Worm (Caenorhabditis elegans) whole organism, L4 larva: ENCODE measurements around the gene igcm-4.
A peak's percentile ranks its signal among the peaks of the same experiment; 100 is the strongest.

Experiments used
- D1046.2 ChIP-seq: fragments of 200-800 bp; sonication (Bioruptor generic); IDR thresholded peaks from 2 replicates; pipeline ENCODE4 v1.3.6; 2022; ENCODE audit warnings: missing genetic modification characterization, missing compliant biosample characterization
- F37D6.2 ChIP-seq: sonication (generic microtip); optimal IDR thresholded peaks from 2 replicates; lab custom pipeline; 2016; ENCODE audit warnings: mild to moderate bottlenecking, missing genetic modification characterization, missing compliant biosample characterization
- F49E8.2 ChIP-seq: sonication (generic microtip); optimal IDR thresholded peaks from 2 replicates; lab custom pipeline; 2016; ENCODE audit warnings: missing compliant biosample characterization, mild to moderate bottlenecking, missing genetic modification characterization, borderline replicate concordance
- Y105C5A.15 ChIP-seq: fragments of 200-800 bp; sonication (Bioruptor generic); IDR thresholded peaks from 2 replicates; pipeline ENCODE4 v1.3.6; 2022; ENCODE audit warnings: missing genetic modification characterization, missing compliant biosample characterization
- Y5F2A.4 ChIP-seq: fragments of 200-800 bp; sonication (Bioruptor generic); optimal IDR thresholded peaks from 2 replicates; lab custom pipeline; 2018; ENCODE audit warnings: mild to moderate bottlenecking, missing genetic modification characterization, missing compliant biosample characterization
- ZK337.2 ChIP-seq: fragments of 200-800 bp; sonication (Bioruptor generic); IDR thresholded peaks from 2 replicates; pipeline ENCODE4 v1.3.6; 2022; ENCODE audit warnings: missing genetic modification reagents, missing genetic modification characterization, missing compliant biosample characterization
- ZK546.5 ChIP-seq, 2 experiments: sonication (generic microtip); optimal IDR thresholded peaks; 2 replicates each; lab custom pipeline; 2017; ENCODE audit warnings: missing biosample characterization in 2 of 2, missing genetic modification characterization in 2 of 2
- aly-2 ChIP-seq: sonication (generic microtip); optimal IDR thresholded peaks from 2 replicates; lab custom pipeline; 2018; ENCODE audit warnings: missing biosample characterization, missing genetic modification characterization
- arid-1 ChIP-seq: fragments of 200-800 bp; sonication (Bioruptor generic); conservative IDR thresholded peaks from 2 replicates; pipeline ENCODE4 v1.3.6; 2022; ENCODE audit warnings: missing genetic modification reagents, missing genetic modification characterization, missing compliant biosample characterization
- attf-4 ChIP-seq: sonication (generic microtip); optimal IDR thresholded peaks from 3 replicates; lab custom pipeline; 2017; ENCODE audit warnings: missing biosample characterization, missing genetic modification characterization
- ceh-28 ChIP-seq: fragments of 150-350 bp; optimal IDR thresholded peaks from 2 replicates; lab custom pipeline; 2014; ENCODE audit warnings: missing biosample characterization, missing genetic modification reagents, missing genetic modification characterization
- ceh-44 ChIP-seq: fragments of 200-800 bp; sonication (Bioruptor generic); IDR thresholded peaks from 2 replicates; pipeline ENCODE4 v1.3.6; 2022; ENCODE audit warnings: missing genetic modification reagents, missing genetic modification characterization, missing compliant biosample characterization
- ceh-62 ChIP-seq: sonication (generic microtip); optimal IDR thresholded peaks from 2 replicates; lab custom pipeline; 2017; ENCODE audit warnings: missing biosample characterization, missing genetic modification characterization
- ceh-82 ChIP-seq: sonication (generic microtip); optimal IDR thresholded peaks from 2 replicates; lab custom pipeline; 2017; ENCODE audit warnings: missing biosample characterization, missing genetic modification characterization
- cey-2 ChIP-seq: sonication (generic microtip); optimal IDR thresholded peaks from 3 replicates; lab custom pipeline; 2017; ENCODE audit warnings: missing genetic modification characterization, mild to moderate bottlenecking, missing compliant biosample characterization, antibody characterized with exemption, borderline replicate concordance; ENCODE audit not compliant: insufficient read depth
- daf-16 ChIP-seq, 3 experiments: sonication (generic microtip); optimal IDR thresholded peaks; 2 replicates each; lab custom pipeline; 2016 to 2017; ENCODE audit warnings: missing genetic modification characterization in 3 of 3, missing genetic modification reagents in 3 of 3, mild to moderate bottlenecking in 2 of 3, missing compliant biosample characterization in 2 of 3, missing biosample characterization in 1 of 3, moderate library complexity in 1 of 3
- dmd-8 ChIP-seq: fragments of 200-800 bp; sonication (Bioruptor generic); IDR thresholded peaks from 2 replicates; pipeline ENCODE4 v1.3.6; 2022; ENCODE audit warnings: missing genetic modification characterization, missing compliant biosample characterization
- dve-1 ChIP-seq: sonication (generic microtip); optimal IDR thresholded peaks from 2 replicates; lab custom pipeline; 2017; ENCODE audit warnings: antibody characterized with exemption, mild to moderate bottlenecking, missing genetic modification characterization, missing compliant biosample characterization; ENCODE audit not compliant: insufficient read depth
- egl-27 ChIP-seq: sonication (generic microtip); optimal IDR thresholded peaks from 3 replicates; lab custom pipeline; 2017; ENCODE audit warnings: missing biosample characterization, missing genetic modification reagents, missing genetic modification characterization
- egl-43 ChIP-seq: fragments of 200-800 bp; sonication (Bioruptor generic); IDR thresholded peaks from 2 replicates; pipeline ENCODE4 v1.3.6; 2022; ENCODE audit warnings: missing genetic modification reagents, missing genetic modification characterization, missing compliant biosample characterization
- fkh-10 ChIP-seq: fragments of 150-350 bp; optimal IDR thresholded peaks from 2 replicates; lab custom pipeline; 2014; ENCODE audit warnings: missing biosample characterization, missing genetic modification reagents, missing genetic modification characterization
- gei-8 ChIP-seq: fragments of 200-800 bp; sonication (Bioruptor generic); optimal IDR thresholded peaks from 2 replicates; lab custom pipeline; 2018; ENCODE audit warnings: mild to moderate bottlenecking, missing genetic modification characterization, missing compliant biosample characterization
- hlh-30 ChIP-seq: sonication (generic microtip); optimal IDR thresholded peaks from 2 replicates; lab custom pipeline; 2017; ENCODE audit warnings: antibody characterized with exemption, mild to moderate bottlenecking, missing genetic modification characterization, missing compliant biosample characterization; ENCODE audit not compliant: insufficient read depth
- lim-7 ChIP-seq: fragments of 200-800 bp; sonication (Bioruptor generic); IDR thresholded peaks from 2 replicates; pipeline ENCODE4 v1.3.6; 2022; ENCODE audit warnings: missing genetic modification characterization, missing compliant biosample characterization
- lin-1 ChIP-seq: fragments of 200-800 bp; sonication (Bioruptor generic); IDR thresholded peaks from 2 replicates; pipeline ENCODE4 v1.3.6; 2022; ENCODE audit warnings: missing genetic modification reagents, missing genetic modification characterization, missing compliant biosample characterization
- lin-13 ChIP-seq: fragments of 150-350 bp; optimal IDR thresholded peaks from 2 replicates; lab custom pipeline; 2014; ENCODE audit warnings: missing biosample characterization, missing genetic modification reagents, missing genetic modification characterization
- lin-29 ChIP-seq: fragments of 200-800 bp; sonication (Bioruptor generic); IDR thresholded peaks from 2 replicates; pipeline ENCODE4 v1.3.6; 2022; ENCODE audit warnings: missing genetic modification reagents, missing genetic modification characterization, missing compliant biosample characterization
- lir-3 ChIP-seq: sonication (generic microtip); optimal IDR thresholded peaks from 2 replicates; lab custom pipeline; 2016; ENCODE audit warnings: mild to moderate bottlenecking, missing genetic modification characterization, missing compliant biosample characterization
- madf-9 ChIP-seq: fragments of 200-800 bp; sonication (Bioruptor generic); conservative IDR thresholded peaks from 2 replicates; pipeline ENCODE4 v1.3.6; 2022; ENCODE audit warnings: missing genetic modification reagents, missing genetic modification characterization, missing compliant biosample characterization
- mxl-3 ChIP-seq: fragments of 200-800 bp; sonication (Bioruptor generic); optimal IDR thresholded peaks from 2 replicates; lab custom pipeline; 2018; ENCODE audit warnings: mild to moderate bottlenecking, missing genetic modification characterization, missing compliant biosample characterization
- nhr-10 ChIP-seq: fragments of 150-350 bp; optimal IDR thresholded peaks from 2 replicates; lab custom pipeline; 2014; ENCODE audit warnings: missing biosample characterization, missing genetic modification characterization
- nhr-102 ChIP-seq: sonication (generic microtip); optimal IDR thresholded peaks from 2 replicates; lab custom pipeline; 2016; ENCODE audit warnings: mild to moderate bottlenecking, missing genetic modification characterization, moderate library complexity, missing compliant biosample characterization
- nhr-11 ChIP-seq: fragments of 150-350 bp; optimal IDR thresholded peaks from 2 replicates; lab custom pipeline; 2014; ENCODE audit warnings: missing biosample characterization, missing genetic modification characterization
- nhr-111 ChIP-seq: fragments of 200-800 bp; sonication (Bioruptor generic); optimal IDR thresholded peaks from 2 replicates; lab custom pipeline; 2018; ENCODE audit warnings: mild to moderate bottlenecking, missing genetic modification characterization, missing compliant biosample characterization
- nhr-237 ChIP-seq: sonication (generic microtip); optimal IDR thresholded peaks from 2 replicates; lab custom pipeline; 2017; ENCODE audit warnings: missing biosample characterization, missing genetic modification characterization
- nhr-25 ChIP-seq: sonication (generic microtip); optimal IDR thresholded peaks from 2 replicates; lab custom pipeline; 2017; ENCODE audit warnings: missing genetic modification characterization, mild to moderate bottlenecking, missing compliant biosample characterization, antibody characterized with exemption, moderate library complexity, borderline replicate concordance; ENCODE audit not compliant: insufficient read depth
- nhr-28 ChIP-seq: fragments of 150-350 bp; optimal IDR thresholded peaks from 2 replicates; lab custom pipeline; 2014; ENCODE audit warnings: missing biosample characterization, missing genetic modification characterization
- nhr-41 ChIP-seq: fragments of 200-800 bp; sonication (Bioruptor generic); IDR thresholded peaks from 2 replicates; pipeline ENCODE4 v1.3.6; 2022; ENCODE audit warnings: missing genetic modification reagents, missing genetic modification characterization, missing compliant biosample characterization
- nhr-48 ChIP-seq: sonication (generic microtip); optimal IDR thresholded peaks from 2 replicates; lab custom pipeline; 2016; ENCODE audit warnings: mild to moderate bottlenecking, missing genetic modification characterization, missing compliant biosample characterization
- nhr-76 ChIP-seq: fragments of 150-350 bp; optimal IDR thresholded peaks from 2 replicates; lab custom pipeline; 2014; ENCODE audit warnings: missing biosample characterization, missing genetic modification characterization
- pqm-1 ChIP-seq: sonication (generic microtip); optimal IDR thresholded peaks from 2 replicates; lab custom pipeline; 2017; ENCODE audit warnings: missing biosample characterization, missing genetic modification characterization
- unc-130 ChIP-seq: sonication (generic microtip); optimal IDR thresholded peaks from 2 replicates; lab custom pipeline; 2016; ENCODE audit warnings: missing genetic modification reagents, missing genetic modification characterization, missing compliant biosample characterization
- unc-62 ChIP-seq, 3 experiments: fragments of 150-350 bp in 1 of 3; sonication (generic microtip); optimal IDR thresholded peaks in 2 of 3; peaks in 1 of 3; 1 replicate in 1 of 3; 2 replicates in 2 of 3; lab custom pipeline; 2014 to 2017; ENCODE audit warnings: missing biosample characterization in 3 of 3, missing genetic modification characterization in 3 of 3, missing genetic modification reagents in 3 of 3, missing genotype in 1 of 3
- zag-1 ChIP-seq: fragments of 150-350 bp; optimal IDR thresholded peaks from 2 replicates; lab custom pipeline; 2014; ENCODE audit warnings: missing biosample characterization, missing genetic modification characterization
- ztf-7 ChIP-seq: fragments of 150-350 bp; optimal IDR thresholded peaks from 2 replicates; lab custom pipeline; 2014; ENCODE audit warnings: missing biosample characterization, missing genetic modification characterization

igcm-4 gene

ce11 chrX:2075169-2075568 lies 29.0 kb upstream of the igcm-4 start:
- TF ChIP-seq unc-130, result no peak
- TF ChIP-seq nhr-237 (tag; lab: Kevin White, UChicago), result no peak
- no peak for TF ChIP-seq nhr-76 (tag; lab: Kevin White, UChicago)
- TF ChIP-seq nhr-10 (tag; lab: Kevin White, UChicago), result no peak
- peak in 1 of 2 experiments; percentile 36 for TF ChIP-seq unc-62 (GFP tag; optimal IDR thresholded peaks at IDR 0.05 in 1 of 2; lab: Kevin White, UChicago)
- TF ChIP-seq unc-62 (tag; optimal IDR thresholded peaks at IDR 0.05; lab: Kevin White, UChicago), result no peak
- no peak for TF ChIP-seq lin-13 (GFP tag; lab: Kevin White, UChicago)
- no peak for TF ChIP-seq ceh-62 (tag; lab: Kevin White, UChicago)
- no peak for TF ChIP-seq dve-1 (tag; lab: Kevin White, UChicago)
- TF ChIP-seq hlh-30, result peak; percentile 30
- TF ChIP-seq ZK546.5 (tag; optimal IDR thresholded peaks at IDR 0.05; lab: Kevin White, UChicago), result no peak
- no peak for TF ChIP-seq cey-2 (tag; lab: Kevin White, UChicago)
- TF ChIP-seq egl-27, result no peak

DNA sequence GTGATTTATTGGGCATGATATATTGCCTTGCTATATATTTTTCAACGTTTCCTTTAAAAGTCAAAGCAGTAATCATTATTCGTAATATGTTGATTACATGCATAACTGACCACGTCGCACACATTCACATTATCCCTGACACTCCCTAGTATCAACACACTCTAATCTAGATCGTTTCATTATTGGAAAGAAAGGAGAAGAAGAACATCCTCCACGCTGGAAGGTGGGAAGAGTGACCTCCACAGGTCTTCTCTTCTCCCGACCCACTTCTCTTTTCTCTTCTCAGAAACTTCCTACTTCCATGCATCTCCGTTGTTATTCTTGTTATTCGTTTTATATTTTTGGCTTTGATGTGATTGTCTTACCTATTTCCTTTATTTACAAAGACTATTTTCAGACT lies 27.9 kb upstream of the igcm-4 start, which contains the start of gene txdc-12.2:
Gene txdc-12.2 (plus strand): TSS at position 396 of the 400 bp plus-strand sequence.
- TF ChIP-seq Y105C5A.15 (GFP tag; lab: Robert Waterston, UW) (no peak), ceh-82 (no peak), madf-9 (no peak), F37D6.2 (tag; lab: Kevin White, UChicago) (no peak), aly-2 (tag; lab: Kevin White, UChicago) (no peak), nhr-25 (peak; percentile 27), nhr-28 (peak; percentile 21), lin-29 (GFP tag; lab: Robert Waterston, UW) (no peak), D1046.2 (GFP tag; lab: Robert Waterston, UW) (no peak), unc-62 (GFP tag; optimal IDR thresholded peaks at IDR 0.05 in 1 of 2; lab: Kevin White, UChicago) (peak in 1 of 2 experiments; percentile 90), unc-62 (tag; optimal IDR thresholded peaks at IDR 0.05; lab: Kevin White, UChicago) (no peak), dmd-8 (GFP tag; lab: Robert Waterston, UW) (no peak), hlh-30 (peak; percentile 10), F49E8.2 (no peak), ZK546.5 (tag; optimal IDR thresholded peaks at IDR 0.05; lab: Kevin White, UChicago) (no peak), ZK337.2 (no peak), ceh-44 (no peak), ztf-7 (tag; lab: Kevin White, UChicago) (no peak), zag-1 (tag; lab: Kevin White, UChicago) (no peak), mxl-3 (GFP tag; lab: Kevin White, UChicago) (peak; percentile 37), lin-1 (no peak)
- TF ChIP-seq, all 104 proteins: peak for 5

- TF ChIP-seq fkh-10 (peak; percentile 17), nhr-11 (tag; lab: Kevin White, UChicago) (peak; percentile 62), Y5F2A.4 (GFP tag; lab: Kevin White, UChicago) (no peak), nhr-76 (tag; lab: Kevin White, UChicago) (no peak), lim-7 (no peak), unc-130 (no peak), arid-1 (GFP tag; lab: Robert Waterston, UW) (no peak), nhr-48 (tag; lab: Kevin White, UChicago) (peak; percentile 34), nhr-25 (peak; percentile 58), Y105C5A.15 (GFP tag; lab: Robert Waterston, UW) (no peak), lin-29 (GFP tag; lab: Robert Waterston, UW) (no peak), nhr-102 (tag; lab: Kevin White, UChicago) (no peak), lir-3 (tag; lab: Kevin White, UChicago) (no peak), D1046.2 (GFP tag; lab: Robert Waterston, UW) (no peak), nhr-111 (no peak), ceh-28 (no peak), nhr-237 (tag; lab: Kevin White, UChicago) (no peak), gei-8 (GFP tag; lab: Kevin White, UChicago) (no peak), egl-43 (GFP tag; lab: Robert Waterston, UW) (no peak), aly-2 (tag; lab: Kevin White, UChicago) (no peak), daf-16 (GFP tag; optimal IDR thresholded peaks at IDR 0.05; lab: Kevin White, UChicago) (peak in 1 of 2 experiments; percentile 32), daf-16 (tag; optimal IDR thresholded peaks at IDR 0.05; lab: Kevin White, UChicago) (peak; percentile 95), nhr-41 (no peak), attf-4 (tag; lab: Kevin White, UChicago) (no peak), ceh-82 (no peak), unc-62 (GFP tag; optimal IDR thresholded peaks at IDR 0.05 in 1 of 2; lab: Kevin White, UChicago) (no peak), unc-62 (tag; optimal IDR thresholded peaks at IDR 0.05; lab: Kevin White, UChicago) (no peak), pqm-1 (peak; percentile 0)
Measured at ce11 chrX:2071392-2072001, 25.3 kb upstream of the igcm-4 start.
